Worm (Caenorhabditis elegans) whole organism, L1 larva: Measurements from ENCODE around the gene sek-6.

Source experiments
- aly-2 ChIP-seq: fragments of 150-350 bp; optimal IDR thresholded peaks from 2 replicates; lab custom pipeline; 2014; ENCODE audit warnings: missing biosample characterization, missing genetic modification characterization
- ama-1 ChIP-seq: fragments of 150-350 bp; optimal IDR thresholded peaks from 2 replicates; lab custom pipeline; 2014
- blmp-1 ChIP-seq: fragments of 150-350 bp; optimal IDR thresholded peaks from 2 replicates; lab custom pipeline; 2014; ENCODE audit warnings: missing biosample characterization, missing genetic modification characterization
- fos-1 ChIP-seq: fragments of 150-350 bp; optimal IDR thresholded peaks from 2 replicates; lab custom pipeline; 2014; ENCODE audit warnings: missing biosample characterization, missing genetic modification characterization
- nhr-77 ChIP-seq: fragments of 150-350 bp; optimal IDR thresholded peaks from 2 replicates; lab custom pipeline; 2014; ENCODE audit warnings: missing biosample characterization, missing genetic modification characterization
- pqm-1 ChIP-seq: sonication (generic microtip); optimal IDR thresholded peaks from 3 replicates; lab custom pipeline; 2017; ENCODE audit warnings: missing biosample characterization, missing genetic modification characterization
- unc-130 ChIP-seq: fragments of 150-350 bp; optimal IDR thresholded peaks from 2 replicates; lab custom pipeline; 2017; ENCODE audit warnings: missing biosample characterization, missing genetic modification characterization, inconsistent platforms
- ztf-11 ChIP-seq, 2 experiments: sonication (generic microtip); optimal IDR thresholded peaks; 2 replicates each; lab custom pipeline; 2016 to 2017; ENCODE audit warnings: missing genetic modification characterization in 2 of 2, missing biosample characterization in 1 of 2, missing compliant biosample characterization in 1 of 2
- ztf-4 ChIP-seq: fragments of 150-350 bp; optimal IDR thresholded peaks from 2 replicates; lab custom pipeline; 2014; ENCODE audit warnings: missing biosample characterization, missing genetic modification characterization

DNA sequence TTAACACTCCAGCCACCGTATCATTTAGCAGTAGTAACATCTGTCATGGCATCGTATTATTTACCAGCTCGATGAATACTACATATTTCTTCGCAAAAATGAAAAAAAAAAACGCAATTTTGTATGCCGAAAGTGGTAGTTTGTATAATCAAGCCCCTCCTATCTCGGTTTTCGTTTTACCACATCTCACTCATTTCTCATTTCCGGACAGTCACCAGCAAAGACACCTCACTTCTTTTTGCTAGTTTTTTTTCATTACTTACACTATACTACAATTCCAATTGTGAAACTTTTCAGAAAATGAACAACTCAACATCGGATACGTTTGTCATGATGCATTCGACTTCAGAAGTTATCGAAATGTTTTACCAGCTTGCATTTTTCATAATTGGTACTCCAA is 18.2 kb downstream of the sek-6 start, which contains the start of gene gnrr-3:
- TF ChIP-seq ama-1 (lab: Kevin White, UChicago) (no peak), blmp-1 (no peak), aly-2 (no peak), unc-130 (tag; lab: Kevin White, UChicago) (no peak), pqm-1 (tag; lab: Kevin White, UChicago) (no peak), ztf-4 (tag; lab: Kevin White, UChicago) (no peak), fos-1 (tag; lab: Kevin White, UChicago) (no peak), ztf-11 (tag; optimal IDR thresholded peaks at IDR 0.05; lab: Kevin White, UChicago) (no peak), nhr-77 (tag; lab: Kevin White, UChicago) (no peak)
